Worm (Caenorhabditis elegans) whole organism, L2 larva: ENCODE results near the gene egl-43.

ENCODE experiments used
- ZK546.5 ChIP-seq: sonication (generic microtip); optimal IDR thresholded peaks from 2 replicates; lab custom pipeline; 2017; ENCODE audit warnings: missing biosample characterization, missing genetic modification characterization
- dmd-4 ChIP-seq: sonication (generic microtip); optimal IDR thresholded peaks from 2 replicates; lab custom pipeline; 2017; ENCODE audit warnings: missing biosample characterization, missing genetic modification characterization
- elt-3 ChIP-seq: sonication (generic microtip); optimal IDR thresholded peaks from 2 replicates; lab custom pipeline; 2017; ENCODE audit warnings: missing biosample characterization, missing genetic modification characterization
- lsy-2 ChIP-seq, 2 experiments: fragments of 150-350 bp in 1 of 2; sonication (generic microtip) in 1 of 2; optimal IDR thresholded peaks; 2 replicates each; lab custom pipeline; 2014 to 2017; ENCODE audit warnings: missing biosample characterization in 2 of 2, missing genetic modification characterization in 2 of 2
- mdl-1 ChIP-seq, 2 experiments: fragments of 150-350 bp in 1 of 2; sonication (generic microtip) in 1 of 2; optimal IDR thresholded peaks; 2 replicates each; lab custom pipeline; 2017; ENCODE audit warnings: missing biosample characterization in 2 of 2, missing genetic modification characterization in 2 of 2
- nhr-237 ChIP-seq: fragments of 150-350 bp; optimal IDR thresholded peaks from 2 replicates; lab custom pipeline; 2014; ENCODE audit warnings: missing biosample characterization, missing genetic modification characterization
- unc-55 ChIP-seq: fragments of 150-350 bp; sonication (generic microtip); optimal IDR thresholded peaks from 3 replicates; lab custom pipeline; 2014; ENCODE audit warnings: missing biosample characterization, missing genetic modification reagents, missing genetic modification characterization
- unc-62 ChIP-seq: fragments of 150-350 bp; optimal IDR thresholded peaks from 2 replicates; lab custom pipeline; 2014; ENCODE audit warnings: missing biosample characterization, missing genetic modification reagents, missing genetic modification characterization

- TF ChIP-seq nhr-237 = no peak
- no peak for TF ChIP-seq elt-3
- no peak for TF ChIP-seq dmd-4 (tag; lab: Kevin White, UChicago)
- no peak for TF ChIP-seq lsy-2 (tag; optimal IDR thresholded peaks at IDR 0.05; lab: Kevin White, UChicago)
- TF ChIP-seq unc-55 (GFP tag; lab: Kevin White, UChicago) = no peak
- TF ChIP-seq unc-62 (GFP tag; lab: Kevin White, UChicago) = no peak
- TF ChIP-seq mdl-1 (tag; optimal IDR thresholded peaks at IDR 0.05; lab: Kevin White, UChicago) = no peak
- TF ChIP-seq ZK546.5 (tag; lab: Kevin White, UChicago) = no peak
Observed at ce11 chrII:9980077-9980631, 25.2 kb downstream of the egl-43 start, which contains the start of gene ZK892.6.
